Fruit fly (Drosophila melanogaster) whole organism, wandering third instar larva: ENCODE measurements around the gene CG11726.

Source experiments
- Dfd ChIP-seq: fragments of >200 bp; optimal IDR thresholded peaks from 2 replicates; lab custom pipeline; 2017; ENCODE audit warnings: missing biosample characterization, missing genetic modification characterization
- foxo ChIP-seq, 2 experiments: fragments of 200-800 bp; sonication (Bioruptor generic); optimal IDR thresholded peaks; 2 replicates in 1 of 2; 3 replicates in 1 of 2; lab custom pipeline; 2016 to 2017; ENCODE audit warnings: missing biosample characterization in 2 of 2, missing genetic modification characterization in 2 of 2
- fru ChIP-seq: fragments of 200-800 bp; sonication (Bioruptor generic); optimal IDR thresholded peaks from 3 replicates; lab custom pipeline; 2016; ENCODE audit warnings: missing biosample characterization, mild to moderate bottlenecking, missing genetic modification characterization

DNA sequence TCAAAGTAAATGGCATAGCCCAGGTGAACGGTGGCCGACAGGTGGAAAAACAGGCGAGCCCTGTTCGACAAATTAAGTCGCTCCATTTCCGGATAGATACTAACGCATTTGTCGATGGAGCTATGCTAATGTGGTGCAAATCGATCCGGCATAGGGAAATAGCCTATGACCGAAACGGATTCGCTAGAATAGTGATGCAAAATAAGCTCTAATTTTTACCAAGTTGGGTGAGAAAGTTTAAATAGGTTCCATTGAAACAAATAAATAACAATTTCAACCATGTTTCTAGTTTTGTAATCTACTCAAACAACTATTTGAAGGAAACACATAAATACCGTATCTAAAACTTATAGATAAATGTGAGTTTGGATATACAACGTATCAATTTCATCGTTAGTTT lies 40.9 kb downstream of the CG11726 start, which contains the start of gene CG6149:
- TF ChIP-seq Dfd (GFP tag; lab: Kevin White, UChicago) (no peak), fru (GFP tag; lab: Kevin White, UChicago) (no peak), foxo (GFP tag; optimal IDR thresholded peaks at IDR 0.05; lab: Kevin White, UChicago) (no peak)
